Fruit fly (Drosophila melanogaster): Measurements from ENCODE around the gene mRpL36.

The mRpL36 gene

DNA sequence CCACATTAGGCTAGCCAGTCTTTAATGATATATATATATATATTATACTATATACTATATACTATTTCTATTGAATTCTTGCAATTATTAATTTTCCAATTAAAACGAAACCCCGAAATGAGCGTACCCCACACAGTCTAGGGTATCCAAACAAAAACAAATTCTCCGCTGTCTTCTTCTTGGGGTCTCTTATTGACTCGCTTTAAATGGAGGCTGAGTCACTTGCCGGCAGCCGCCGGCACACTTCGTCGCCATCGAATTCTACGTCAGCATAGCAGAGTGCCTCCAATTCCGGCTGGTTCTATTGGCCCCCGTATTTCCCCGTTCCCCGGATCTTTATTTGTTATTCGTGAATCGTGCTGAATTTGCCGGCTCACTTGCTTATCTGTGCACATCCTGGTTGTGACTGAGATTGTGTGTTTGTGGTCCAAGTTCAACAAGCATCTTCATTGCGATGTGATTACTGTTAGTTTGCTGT is 30.2 kb downstream of the mRpL36 start (continued):
- no peak for TF ChIP-seq CG10147 (GFP tag; optimal IDR thresholded peaks at IDR 0.05)
- TF ChIP-seq HmgZ (tag; optimal IDR thresholded peaks at IDR 0.05) = no peak
- no peak for TF ChIP-seq CG14667 (GFP tag; IDR thresholded peaks at IDR 0.05)
- TF ChIP-seq esg (GFP tag; conservative IDR thresholded peaks at IDR 0.05) = no peak
- TF ChIP-seq CG12104 (GFP tag; optimal IDR thresholded peaks at IDR 0.05) = no peak
- TF ChIP-seq CG7271 (tag; optimal IDR thresholded peaks at IDR 0.05) = no peak
- TF ChIP-seq dmrt11E (tag; optimal IDR thresholded peaks at IDR 0.05) = no peak
- no peak for TF ChIP-seq tin (GFP tag; optimal IDR thresholded peaks at IDR 0.05)
- TF ChIP-seq Ada2b (GFP tag; IDR thresholded peaks at IDR 0.05) = no peak
- TF ChIP-seq bowl (GFP tag; IDR thresholded peaks at IDR 0.05) = no peak
- TF ChIP-seq NC2β (GFP tag; optimal IDR thresholded peaks at IDR 0.05) = no peak
- no peak for TF ChIP-seq CG30020 (tag; optimal IDR thresholded peaks at IDR 0.05)
- no peak for TF ChIP-seq Fer1 (GFP tag; optimal IDR thresholded peaks at IDR 0.05)
- TF ChIP-seq pzg (GFP tag; optimal IDR thresholded peaks at IDR 0.05) = no peak
- TF ChIP-seq CG2202 (tag; optimal IDR thresholded peaks at IDR 0.05) = no peak
- no peak for TF ChIP-seq CG3838 (GFP tag; optimal IDR thresholded peaks at IDR 0.05)
- no peak for TF ChIP-seq CG3847 (GFP tag; IDR thresholded peaks at IDR 0.05)
- no peak for TF ChIP-seq ato (GFP tag; IDR thresholded peaks at IDR 0.05; ENCODE audit: partially characterized antibody)
- no peak for TF ChIP-seq Ptx1 (GFP tag; IDR thresholded peaks at IDR 0.05)
- no peak for TF ChIP-seq Abd-B (GFP tag; optimal IDR thresholded peaks at IDR 0.05)
- TF ChIP-seq HLHmδ (GFP tag; optimal IDR thresholded peaks at IDR 0.05) = no peak
- no peak for TF ChIP-seq CG18619 (GFP tag; optimal IDR thresholded peaks at IDR 0.05)
- no peak for TF ChIP-seq so (GFP tag; IDR thresholded peaks at IDR 0.05)
- TF ChIP-seq shn (GFP tag; optimal IDR thresholded peaks at IDR 0.05) = peak; percentile 15
- 0 out of 2 replicates have a peak, but pooled peaks have one; percentile 36 for TF ChIP-seq CG31441 (GFP tag; IDR thresholded peaks at IDR 0.05)
- TF ChIP-seq CG17385 (GFP tag; optimal IDR thresholded peaks at IDR 0.05) = peak; percentile 60
- TF ChIP-seq CG11723 (GFP tag; optimal IDR thresholded peaks at IDR 0.05) = no peak
- TF ChIP-seq hb (GFP tag; IDR thresholded peaks at IDR 0.05; ENCODE audit: partially characterized antibody) = no peak
- TF ChIP-seq Bdp1 (GFP tag; optimal IDR thresholded peaks at IDR 0.05) = no peak
- peak; percentile 59 for TF ChIP-seq CG9932 (GFP tag; IDR thresholded peaks at IDR 0.05)
- TF ChIP-seq CG15696 (tag; optimal IDR thresholded peaks at IDR 0.05) = no peak
- TF ChIP-seq Jarid2 (GFP tag; optimal IDR thresholded peaks at IDR 0.05) = no peak
- no peak for TF ChIP-seq run (tag; optimal IDR thresholded peaks at IDR 0.05)
- TF ChIP-seq CG14965 (GFP tag; optimal IDR thresholded peaks at IDR 0.05; ENCODE audit: borderline replicate concordance) = no peak
- TF ChIP-seq sim (GFP tag; IDR thresholded peaks at IDR 0.05) = no peak
- no peak for TF ChIP-seq repo (GFP tag; optimal IDR thresholded peaks at IDR 0.05)
- no peak for TF ChIP-seq CG31365 (tag; optimal IDR thresholded peaks at IDR 0.05)
- peak; percentile 37 for TF ChIP-seq CG15269 (tag; optimal IDR thresholded peaks at IDR 0.05)
- TF ChIP-seq Antp (GFP tag; optimal IDR thresholded peaks at IDR 0.05) = no peak
- no peak for TF ChIP-seq Neu2 (GFP tag; optimal IDR thresholded peaks at IDR 0.05; ENCODE audit: borderline replicate concordance)
- TF ChIP-seq CG18476 (GFP tag; optimal IDR thresholded peaks at IDR 0.05) = no peak
- no peak for TF ChIP-seq mam (GFP tag; optimal IDR thresholded peaks at IDR 0.05)
- no peak for TF ChIP-seq Side (GFP tag; optimal IDR thresholded peaks at IDR 0.05)
- no peak; the same call in 2 of the 3 replicates for TF ChIP-seq dysf (GFP tag; IDR thresholded peaks at IDR 0.05)
- TF ChIP-seq NFAT (GFP tag; IDR thresholded peaks at IDR 0.05) = peak; percentile 45; the same call in 1 of the 2 replicates
- TF ChIP-seq Dbx (GFP tag; IDR thresholded peaks at IDR 0.05) = no peak
- TF ChIP-seq en (GFP tag; optimal IDR thresholded peaks at IDR 0.05) = no peak
- no peak for TF ChIP-seq seq (GFP tag; IDR thresholded peaks at IDR 0.05)
- TF ChIP-seq Hsf (GFP tag; optimal IDR thresholded peaks at IDR 0.05) = no peak
- peak; percentile 42 for TF ChIP-seq PHDP (tag; optimal IDR thresholded peaks at IDR 0.05)
- TF ChIP-seq ken (GFP tag; IDR thresholded peaks at IDR 0.05) = no peak
- TF ChIP-seq klu (GFP tag; IDR thresholded peaks at IDR 0.05) = no peak

Measured in whole organism, embryonic.